Worm (Caenorhabditis elegans) whole organism, mixed stage, embryonic: ENCODE measurements around the gene C50B6.3.

Experiments used
- M03D4.4 ChIP-seq: sonication (generic microtip); optimal IDR thresholded peaks from 2 replicates; lab custom pipeline; 2017; ENCODE audit warnings: mild to moderate bottlenecking, missing genetic modification characterization, missing compliant biosample characterization
- bed-3 ChIP-seq: fragments of 200-800 bp; sonication (Bioruptor generic); optimal IDR thresholded peaks from 3 replicates; lab custom pipeline; 2018; ENCODE audit warnings: mild to moderate bottlenecking, missing genetic modification characterization, moderate library complexity, missing compliant biosample characterization
- blmp-1 ChIP-seq: fragments of 150-350 bp; optimal IDR thresholded peaks from 2 replicates; lab custom pipeline; 2014; ENCODE audit warnings: missing biosample characterization, missing genetic modification characterization
- ceh-39 ChIP-seq: fragments of 150-350 bp; optimal IDR thresholded peaks from 2 replicates; lab custom pipeline; 2014; ENCODE audit warnings: missing biosample characterization, missing genetic modification characterization
- ceh-83 ChIP-seq: fragments of 200-800 bp; sonication (Bioruptor generic); optimal IDR thresholded peaks from 2 replicates; lab custom pipeline; 2018; ENCODE audit warnings: mild to moderate bottlenecking, missing genetic modification characterization, missing compliant biosample characterization
- ces-1 ChIP-seq: fragments of 150-350 bp; optimal IDR thresholded peaks from 2 replicates; lab custom pipeline; 2014; ENCODE audit warnings: missing biosample characterization, missing genetic modification reagents, missing genetic modification characterization
- cnd-1 ChIP-seq: fragments of 200-800 bp; sonication (Bioruptor generic); optimal IDR thresholded peaks from 2 replicates; lab custom pipeline; 2018; ENCODE audit warnings: mild to moderate bottlenecking, missing genetic modification characterization, missing compliant biosample characterization
- drap-1 ChIP-seq: fragments of 200-800 bp; sonication (Bioruptor generic); optimal IDR thresholded peaks from 3 replicates; lab custom pipeline; 2018; ENCODE audit warnings: mild to moderate bottlenecking, missing genetic modification characterization, missing compliant biosample characterization
- elt-1 ChIP-seq: sonication (generic microtip); optimal IDR thresholded peaks from 2 replicates; lab custom pipeline; 2017; ENCODE audit warnings: missing genetic modification characterization, mild to moderate bottlenecking, missing compliant biosample characterization, antibody characterized with exemption, moderate library complexity, borderline replicate concordance; ENCODE audit not compliant: insufficient read depth
- flh-1 ChIP-seq: fragments of 200-800 bp; sonication (Bioruptor generic); optimal IDR thresholded peaks from 2 replicates; lab custom pipeline; 2018; ENCODE audit warnings: mild to moderate bottlenecking, missing genetic modification characterization, moderate library complexity, missing compliant biosample characterization
- ham-2 ChIP-seq: fragments of 200-800 bp; sonication (Bioruptor generic); optimal IDR thresholded peaks from 2 replicates; lab custom pipeline; 2018; ENCODE audit warnings: mild to moderate bottlenecking, missing genetic modification characterization, missing compliant biosample characterization
- hlh-1 ChIP-seq: fragments of 150-350 bp; optimal IDR thresholded peaks from 2 replicates; lab custom pipeline; 2014; ENCODE audit warnings: missing biosample characterization, missing genetic modification reagents, missing genetic modification characterization
- lin-32 ChIP-seq: fragments of 200-800 bp; sonication (Bioruptor generic); optimal IDR thresholded peaks from 2 replicates; lab custom pipeline; 2018; ENCODE audit warnings: mild to moderate bottlenecking, missing genetic modification characterization, missing compliant biosample characterization
- mab-5 ChIP-seq: fragments of 150-350 bp; optimal IDR thresholded peaks from 2 replicates; lab custom pipeline; 2014; ENCODE audit warnings: missing biosample characterization, missing genetic modification characterization
- mep-1 ChIP-seq: fragments of 150-350 bp; optimal IDR thresholded peaks from 2 replicates; lab custom pipeline; 2017; ENCODE audit warnings: missing biosample characterization, missing genetic modification reagents, missing genetic modification characterization, inconsistent platforms
- mls-2 ChIP-seq: sonication (generic microtip); optimal IDR thresholded peaks from 2 replicates; lab custom pipeline; 2016; ENCODE audit warnings: mild to moderate bottlenecking, missing genetic modification characterization, moderate library complexity, missing compliant biosample characterization
- nhr-12 ChIP-seq: fragments of 150-350 bp; optimal IDR thresholded peaks from 2 replicates; lab custom pipeline; 2014; ENCODE audit warnings: missing biosample characterization, missing genetic modification characterization
- nhr-2 ChIP-seq: fragments of 150-350 bp; optimal IDR thresholded peaks from 2 replicates; lab custom pipeline; 2014; ENCODE audit warnings: missing biosample characterization, missing genetic modification characterization
- nhr-237 ChIP-seq: fragments of 150-350 bp; optimal IDR thresholded peaks from 2 replicates; lab custom pipeline; 2014; ENCODE audit warnings: missing biosample characterization, missing genetic modification characterization
- nhr-28 ChIP-seq: fragments of 150-350 bp; optimal IDR thresholded peaks from 2 replicates; lab custom pipeline; 2014; ENCODE audit warnings: missing biosample characterization, missing genetic modification characterization
- nhr-76 ChIP-seq: sonication (generic microtip); optimal IDR thresholded peaks from 2 replicates; lab custom pipeline; 2017; ENCODE audit warnings: missing biosample characterization, missing genetic modification characterization
- pha-4 ChIP-seq: fragments of 150-350 bp; optimal IDR thresholded peaks from 2 replicates; lab custom pipeline; 2018; ENCODE audit warnings: missing biosample characterization, missing genetic modification reagents, missing genetic modification characterization
- snpc-4 ChIP-seq: fragments of 150-350 bp; optimal IDR thresholded peaks from 2 replicates; lab custom pipeline; 2014; ENCODE audit warnings: missing biosample characterization, missing genetic modification characterization
- sptf-1 ChIP-seq: sonication (generic microtip); optimal IDR thresholded peaks from 2 replicates; lab custom pipeline; 2017; ENCODE audit warnings: mild to moderate bottlenecking, missing genetic modification characterization, moderate library complexity, missing compliant biosample characterization
- tbx-8 ChIP-seq: fragments of 200-800 bp; sonication (Bioruptor generic); optimal IDR thresholded peaks from 2 replicates; lab custom pipeline; 2018; ENCODE audit warnings: mild to moderate bottlenecking, missing genetic modification characterization, moderate library complexity, missing compliant biosample characterization
- unc-120 ChIP-seq: sonication (generic microtip); optimal IDR thresholded peaks from 2 replicates; lab custom pipeline; 2017; ENCODE audit warnings: missing genetic modification characterization, missing compliant biosample characterization; ENCODE audit not compliant: poor library complexity, severe bottlenecking
- unc-39 ChIP-seq: fragments of 150-350 bp; optimal IDR thresholded peaks from 2 replicates; lab custom pipeline; 2014; ENCODE audit warnings: missing biosample characterization, missing genetic modification characterization
- unc-62 ChIP-seq: fragments of 150-350 bp; optimal IDR thresholded peaks from 2 replicates; lab custom pipeline; 2014; ENCODE audit warnings: missing biosample characterization, missing genetic modification reagents, missing genetic modification characterization
- zip-8 ChIP-seq: fragments of 150-350 bp; optimal IDR thresholded peaks from 2 replicates; lab custom pipeline; 2014; ENCODE audit warnings: missing biosample characterization, missing genetic modification characterization

C50B6.3 gene

ce11 chrV:13351773-13352172 is 38.4 kb downstream of the C50B6.3 start:
- TF ChIP-seq unc-62 (GFP tag; lab: Kevin White, UChicago) (peak; percentile 9), blmp-1 (tag; lab: Kevin White, UChicago) (no peak), nhr-28 (tag; lab: Kevin White, UChicago) (no peak)

- no peak for TF ChIP-seq ces-1 (GFP tag; lab: Kevin White, UChicago)
- no peak for TF ChIP-seq flh-1 (GFP tag; lab: Kevin White, UChicago)
- TF ChIP-seq hlh-1 (tag; lab: Kevin White, UChicago) = no peak
- TF ChIP-seq mep-1 (tag; lab: Kevin White, UChicago) = no peak
- no peak for TF ChIP-seq unc-62 (GFP tag; lab: Kevin White, UChicago)
- no peak for TF ChIP-seq nhr-12
- no peak for TF ChIP-seq sptf-1
- TF ChIP-seq mls-2 (tag; lab: Kevin White, UChicago) = no peak
- TF ChIP-seq cnd-1 (tag; lab: Kevin White, UChicago) = no peak
- TF ChIP-seq snpc-4 (tag; lab: Kevin White, UChicago) = no peak
- no peak for TF ChIP-seq lin-32
- no peak for TF ChIP-seq unc-120 (tag; lab: Kevin White, UChicago)
- no peak for TF ChIP-seq zip-8 (tag; lab: Kevin White, UChicago)
- no peak for TF ChIP-seq elt-1
- TF ChIP-seq ceh-39 (tag; lab: Kevin White, UChicago) = no peak
- no peak for TF ChIP-seq nhr-237
- no peak for TF ChIP-seq ceh-83 (GFP tag; lab: Kevin White, UChicago)
- no peak for TF ChIP-seq tbx-8 (GFP tag; lab: Kevin White, UChicago)
- no peak for TF ChIP-seq nhr-2
Measured at ce11 chrV:13352415-13352814, 39.0 kb downstream of the C50B6.3 start.

- TF ChIP-seq hlh-1 (tag; lab: Kevin White, UChicago) (no peak), mls-2 (tag; lab: Kevin White, UChicago) (no peak), tbx-8 (GFP tag; lab: Kevin White, UChicago) (no peak), cnd-1 (tag; lab: Kevin White, UChicago) (no peak), nhr-12 (no peak), drap-1 (GFP tag; lab: Kevin White, UChicago) (no peak), mep-1 (tag; lab: Kevin White, UChicago) (no peak), sptf-1 (no peak), elt-1 (no peak), bed-3 (GFP tag; lab: Kevin White, UChicago) (no peak)
- TF ChIP-seq, all 35 proteins: peak for 0
Measured at ce11 chrV:13356210-13356609, 42.8 kb downstream of the C50B6.3 start.

- TF ChIP-seq unc-39 (no peak), pha-4 (tag; lab: Kevin White, UChicago) (no peak), elt-1 (no peak), flh-1 (GFP tag; lab: Kevin White, UChicago) (no peak), nhr-12 (no peak), nhr-76 (tag; lab: Kevin White, UChicago) (no peak), ham-2 (GFP tag; lab: Kevin White, UChicago) (no peak), bed-3 (GFP tag; lab: Kevin White, UChicago) (no peak), M03D4.4 (no peak), snpc-4 (tag; lab: Kevin White, UChicago) (no peak), cnd-1 (tag; lab: Kevin White, UChicago) (no peak), zip-8 (tag; lab: Kevin White, UChicago) (no peak)
Measured at ce11 chrV:13357652-13358281, 44.4 kb downstream of the C50B6.3 start, which contains the start of gene F32H5.1. Gene F32H5.1 (minus strand): TSS chrV:13358037.

- no peak for TF ChIP-seq mab-5 (tag; lab: Kevin White, UChicago)
- TF ChIP-seq ceh-39 (tag; lab: Kevin White, UChicago) = no peak
- TF ChIP-seq ces-1 (GFP tag; lab: Kevin White, UChicago) = no peak
- TF ChIP-seq nhr-2 = no peak
- TF ChIP-seq flh-1 (GFP tag; lab: Kevin White, UChicago) = no peak
- TF ChIP-seq blmp-1 (tag; lab: Kevin White, UChicago) = no peak
- no peak for TF ChIP-seq mls-2 (tag; lab: Kevin White, UChicago)
- TF ChIP-seq unc-39 = no peak
- no peak for TF ChIP-seq mep-1 (tag; lab: Kevin White, UChicago)
Measured at ce11 chrV:13358823-13359592, 45.6 kb downstream of the C50B6.3 start, which contains the start of gene F32H5.3. Gene F32H5.3 (plus strand): TSS chrV:13359335.
